Fruit fly (Drosophila melanogaster) whole organism, embryonic: ENCODE data around the gene CG43229.

Source experiments
- CG10366 ChIP-seq: fragments of 200-800 bp; sonication (Bioruptor generic); IDR thresholded peaks from 2 replicates; pipeline ENCODE4 v1.3.6; 2022; ENCODE audit warnings: missing biosample characterization, missing genetic modification characterization
- CG11456 ChIP-seq: fragments of 200-800 bp; sonication (Bioruptor generic); IDR thresholded peaks from 3 replicates; pipeline ENCODE4 v1.3.6; 2022; ENCODE audit warnings: missing biosample characterization, missing genetic modification characterization
- CG14965 ChIP-seq: fragments of 200-800 bp; sonication (Bioruptor generic); optimal IDR thresholded peaks from 2 replicates; lab custom pipeline; 2016; ENCODE audit warnings: missing biosample characterization, missing genetic modification characterization, borderline replicate concordance
- CG16813 ChIP-seq: fragments of 200-800 bp; sonication (Bioruptor generic); IDR thresholded peaks from 3 replicates; pipeline ENCODE4 v1.3.6; 2022; ENCODE audit warnings: missing biosample characterization, missing genetic modification characterization; ENCODE audit not compliant: partially characterized antibody
- CG17829 ChIP-seq: fragments of 200-800 bp; optimal IDR thresholded peaks from 2 replicates; lab custom pipeline; 2019; ENCODE audit warnings: missing biosample characterization, mild to moderate bottlenecking, missing genetic modification characterization, moderate library complexity
- CG18476 ChIP-seq: fragments of 200-800 bp; sonication (Bioruptor generic); optimal IDR thresholded peaks from 2 replicates; lab custom pipeline; 2016; ENCODE audit warnings: missing biosample characterization, mild to moderate bottlenecking, missing genetic modification characterization
- CG2712 ChIP-seq: fragments of 200-800 bp; optimal IDR thresholded peaks from 3 replicates; lab custom pipeline; 2019; ENCODE audit warnings: missing biosample characterization, mild to moderate bottlenecking, missing genetic modification characterization, moderate library complexity
- CG30020 ChIP-seq: fragments of 200-800 bp; optimal IDR thresholded peaks from 2 replicates; lab custom pipeline; 2019; ENCODE audit warnings: missing biosample characterization, mild to moderate bottlenecking, missing genetic modification characterization, moderate library complexity
- CG34422 ChIP-seq: fragments of 200-800 bp; sonication (Bioruptor generic); IDR thresholded peaks from 3 replicates; pipeline ENCODE4 v1.3.6; 2022; ENCODE audit warnings: missing biosample characterization, missing genetic modification characterization
- CG42726 ChIP-seq: fragments of 200-800 bp; sonication (Bioruptor generic); IDR thresholded peaks from 2 replicates; pipeline ENCODE4 v1.3.6; 2022; ENCODE audit warnings: missing biosample characterization, missing genetic modification characterization; ENCODE audit not compliant: partially characterized antibody
- CG4730 ChIP-seq: fragments of 200-800 bp; sonication (Bioruptor generic); IDR thresholded peaks from 2 replicates; pipeline ENCODE4 v1.3.6; 2022; ENCODE audit warnings: missing biosample characterization, missing genetic modification characterization
- CG6254 ChIP-seq: fragments of 200-800 bp; sonication (Bioruptor generic); optimal IDR thresholded peaks from 3 replicates; lab custom pipeline; 2017; ENCODE audit warnings: mild to moderate bottlenecking, missing biosample characterization, missing genetic modification reagents, missing genetic modification characterization
- CG6854 ChIP-seq: fragments of 200-800 bp; sonication (Bioruptor generic); optimal IDR thresholded peaks from 3 replicates; lab custom pipeline; 2017; ENCODE audit warnings: missing biosample characterization, mild to moderate bottlenecking, missing genetic modification characterization
- CG7372 ChIP-seq: fragments of 200-800 bp; sonication (Bioruptor generic); IDR thresholded peaks from 2 replicates; pipeline ENCODE4 v1.3.6; 2022; ENCODE audit warnings: missing biosample characterization, missing genetic modification characterization
- CG7963 ChIP-seq: fragments of 200-800 bp; sonication (Bioruptor generic); IDR thresholded peaks from 3 replicates; pipeline ENCODE4 v1.3.6; 2022; ENCODE audit warnings: missing biosample characterization, missing genetic modification characterization; ENCODE audit not compliant: partially characterized antibody
- CG8359 ChIP-seq: fragments of 200-800 bp; sonication (Bioruptor generic); optimal IDR thresholded peaks from 2 replicates; lab custom pipeline; 2017; ENCODE audit warnings: missing biosample characterization, mild to moderate bottlenecking, missing genetic modification characterization, borderline replicate concordance
- CG8765 ChIP-seq: fragments of 200-800 bp; sonication (Bioruptor generic); IDR thresholded peaks from 2 replicates; pipeline ENCODE4 v1.3.6; 2022; ENCODE audit warnings: missing biosample characterization, missing genetic modification characterization
- CG8944 ChIP-seq: fragments of 200-800 bp; sonication (Bioruptor generic); optimal IDR thresholded peaks from 3 replicates; lab custom pipeline; 2016; ENCODE audit warnings: missing biosample characterization, missing genetic modification characterization
- Drgx ChIP-seq: fragments of 200-800 bp; sonication (Bioruptor generic); IDR thresholded peaks from 2 replicates; pipeline ENCODE4 v1.3.6; 2022; ENCODE audit warnings: missing biosample characterization, missing genetic modification characterization
- Elba2 ChIP-seq: fragments of 200-800 bp; sonication (Bioruptor generic); optimal IDR thresholded peaks from 3 replicates; lab custom pipeline; 2016; ENCODE audit warnings: missing biosample characterization, missing genetic modification characterization
- Ets97D ChIP-seq: fragments of 200-800 bp; sonication (Bioruptor generic); optimal IDR thresholded peaks from 3 replicates; lab custom pipeline; 2016; ENCODE audit warnings: missing biosample characterization, missing genetic modification characterization
- HLH3B ChIP-seq: fragments of 200-800 bp; sonication (Bioruptor generic); IDR thresholded peaks from 2 replicates; pipeline ENCODE4 v1.3.6; 2022; ENCODE audit warnings: missing biosample characterization, missing genetic modification characterization
- HmgD ChIP-seq: fragments of 200-800 bp; sonication (Bioruptor generic); optimal IDR thresholded peaks from 3 replicates; lab custom pipeline; 2016; ENCODE audit warnings: missing biosample characterization, missing genetic modification characterization
- Sin3A ChIP-seq: fragments of >200 bp; optimal IDR thresholded peaks from 2 replicates; lab custom pipeline; 2018
- Sox100B ChIP-seq: fragments of 200-800 bp; sonication (Bioruptor generic); optimal IDR thresholded peaks from 3 replicates; lab custom pipeline; 2018; ENCODE audit warnings: missing biosample characterization, mild to moderate bottlenecking, missing genetic modification characterization
- Tbp ChIP-seq: fragments of >200 bp; optimal IDR thresholded peaks from 2 replicates; lab custom pipeline; 2018; ENCODE audit warnings: missing biosample characterization, missing genetic modification characterization
- ap ChIP-seq: fragments of 200-800 bp; sonication (Bioruptor generic); IDR thresholded peaks from 2 replicates; pipeline ENCODE4 v1.3.6; 2022; ENCODE audit warnings: missing biosample characterization, missing genetic modification characterization
- ara ChIP-seq: fragments of 200-800 bp; sonication (Bioruptor generic); IDR thresholded peaks from 2 replicates; pipeline ENCODE4 v1.3.6; 2022; ENCODE audit warnings: missing biosample characterization, missing genetic modification characterization
- bcd ChIP-seq: fragments of 200-800 bp; sonication (Bioruptor generic); optimal IDR thresholded peaks from 2 replicates; lab custom pipeline; 2017; ENCODE audit warnings: missing biosample characterization, mild to moderate bottlenecking, missing genetic modification characterization
- chn ChIP-seq: fragments of 200-800 bp; sonication (Bioruptor generic); optimal IDR thresholded peaks from 2 replicates; lab custom pipeline; 2016; ENCODE audit warnings: missing biosample characterization, missing genetic modification characterization
- crc ChIP-seq: fragments of 200-800 bp; sonication (Bioruptor generic); optimal IDR thresholded peaks from 2 replicates; lab custom pipeline; 2016; ENCODE audit warnings: missing biosample characterization, missing genetic modification characterization
- crol ChIP-seq: fragments of 200-800 bp; sonication (Bioruptor generic); IDR thresholded peaks from 2 replicates; pipeline ENCODE4 v1.3.6; 2022; ENCODE audit warnings: missing biosample characterization, missing genetic modification characterization
- dmrt11E ChIP-seq: fragments of 200-800 bp; sonication (Bioruptor generic); optimal IDR thresholded peaks from 3 replicates; lab custom pipeline; 2018; ENCODE audit warnings: missing biosample characterization, mild to moderate bottlenecking, missing genetic modification characterization, moderate library complexity
- ewg ChIP-seq: fragments of 200-800 bp; sonication (Bioruptor generic); optimal IDR thresholded peaks from 3 replicates; lab custom pipeline; 2017; ENCODE audit warnings: mild to moderate bottlenecking, missing biosample characterization, missing genetic modification reagents, missing genetic modification characterization
- grau ChIP-seq: fragments of 200-800 bp; optimal IDR thresholded peaks from 3 replicates; lab custom pipeline; 2019; ENCODE audit warnings: missing biosample characterization, mild to moderate bottlenecking, missing genetic modification characterization, moderate library complexity
- her ChIP-seq: fragments of 200-800 bp; sonication (Bioruptor generic); optimal IDR thresholded peaks from 2 replicates; lab custom pipeline; 2016; ENCODE audit warnings: missing biosample characterization, missing genetic modification characterization
- lola ChIP-seq, 3 experiments: fragments of >200 bp in 2 of 3; fragments of 200-800 bp in 1 of 3; sonication (Bioruptor generic) in 1 of 3; optimal IDR thresholded peaks; 2 replicates each; lab custom pipeline; 2017 to 2019; ENCODE audit warnings: missing biosample characterization in 3 of 3, missing genetic modification characterization in 3 of 3, mild to moderate bottlenecking in 1 of 3, moderate library complexity in 1 of 3
- lov ChIP-seq, 2 experiments: fragments of 200-800 bp in 1 of 2; fragments of >200 bp in 1 of 2; sonication (Bioruptor generic) in 1 of 2; IDR thresholded peaks in 1 of 2; optimal IDR thresholded peaks in 1 of 2; 2 replicates in 1 of 2; 3 replicates in 1 of 2; pipeline versions ENCODE4 v1.3.6 to Lab custom; 2017 to 2022; ENCODE audit warnings: missing biosample characterization in 1 of 2, missing genetic modification characterization in 1 of 2
- nmo ChIP-seq: fragments of 200-800 bp; sonication (Bioruptor generic); optimal IDR thresholded peaks from 2 replicates; lab custom pipeline; 2018; ENCODE audit warnings: missing biosample characterization, mild to moderate bottlenecking, missing genetic modification characterization, moderate library complexity
- org-1 ChIP-seq: fragments of 200-800 bp; sonication (Bioruptor generic); optimal IDR thresholded peaks from 2 replicates; lab custom pipeline; 2017; ENCODE audit warnings: missing biosample characterization, missing genetic modification characterization
- otp ChIP-seq: fragments of 200-800 bp; sonication (Bioruptor generic); IDR thresholded peaks from 3 replicates; pipeline ENCODE4, ENCODE4 v1.3.6; 2022; ENCODE audit warnings: missing biosample characterization, missing genetic modification characterization
- phol ChIP-seq: fragments of 200-800 bp; sonication (Bioruptor generic); optimal IDR thresholded peaks from 3 replicates; lab custom pipeline; 2018; ENCODE audit warnings: missing biosample characterization, mild to moderate bottlenecking, missing genetic modification characterization, moderate library complexity
- pita ChIP-seq: fragments of 200-800 bp; sonication (Bioruptor generic); optimal IDR thresholded peaks from 2 replicates; lab custom pipeline; 2017; ENCODE audit warnings: missing biosample characterization, mild to moderate bottlenecking, missing genetic modification characterization
- seq ChIP-seq: fragments of 200-800 bp; sonication (Bioruptor generic); IDR thresholded peaks from 2 replicates; pipeline ENCODE4 v1.3.6; 2022; ENCODE audit warnings: missing biosample characterization, missing genetic modification characterization
- sim ChIP-seq: fragments of 200-800 bp; sonication (Bioruptor generic); IDR thresholded peaks from 2 replicates; pipeline ENCODE4 v1.3.6; 2022; ENCODE audit warnings: missing biosample characterization, missing genetic modification characterization
- sima ChIP-seq: fragments of 200-800 bp; sonication (Bioruptor generic); optimal IDR thresholded peaks from 2 replicates; lab custom pipeline; 2016; ENCODE audit warnings: missing biosample characterization, missing genetic modification characterization
- slbo ChIP-seq: fragments of 200-800 bp; sonication (Bioruptor generic); IDR thresholded peaks from 2 replicates; pipeline ENCODE4 v1.3.6; 2022; ENCODE audit warnings: missing biosample characterization, missing genetic modification characterization
- sr ChIP-seq: fragments of 200-800 bp; sonication (Bioruptor generic); IDR thresholded peaks from 3 replicates; pipeline ENCODE4 v1.3.6; 2022; ENCODE audit warnings: missing biosample characterization, missing genetic modification characterization
- tap ChIP-seq: fragments of 200-800 bp; optimal IDR thresholded peaks from 3 replicates; lab custom pipeline; 2019; ENCODE audit warnings: missing biosample characterization, mild to moderate bottlenecking, missing genetic modification characterization, moderate library complexity
- tio ChIP-seq: fragments of 200-800 bp; sonication (Bioruptor generic); optimal IDR thresholded peaks from 2 replicates; lab custom pipeline; 2017; ENCODE audit warnings: missing biosample characterization, missing genetic modification characterization, inconsistent platforms
- vfl ChIP-seq: fragments of 200-800 bp; sonication (Bioruptor generic); optimal IDR thresholded peaks from 2 replicates; lab custom pipeline; 2016; ENCODE audit warnings: missing biosample characterization, missing genetic modification characterization
- vnd ChIP-seq: fragments of 200-800 bp; sonication (Bioruptor generic); IDR thresholded peaks from 3 replicates; pipeline ENCODE4 v1.3.6; 2022; ENCODE audit warnings: missing biosample characterization, missing genetic modification characterization; ENCODE audit not compliant: partially characterized antibody

CG43229 gene

dm6 chrX:18125520-18125919, 12.8 kb upstream of the CG43229 start (continued):
- TF ChIP-seq Sox100B (GFP tag; lab: Kevin White, UChicago) (no peak), tio (GFP tag; lab: Kevin White, UChicago) (peak; percentile 35), sr (GFP tag; lab: Robert Waterston, UW) (no peak), Tbp (GFP tag; lab: Kevin White, UChicago) (no peak), tap (tag; lab: Kevin White, UChicago) (no peak), seq (GFP tag; lab: Robert Waterston, UW) (no peak), CG2712 (tag; lab: Kevin White, UChicago) (no peak), Ets97D (GFP tag; lab: Kevin White, UChicago) (no peak), CG34422 (GFP tag; lab: Robert Waterston, UW) (no peak), CG42726 (GFP tag; lab: Robert Waterston, UW) (no peak), her (no peak), CG8944 (GFP tag; lab: Kevin White, UChicago) (no peak), CG8765 (no peak), CG7372 (GFP tag; lab: Robert Waterston, UW) (no peak), HLH3B (GFP tag; lab: Robert Waterston, UW) (no peak), crol (GFP tag; lab: Robert Waterston, UW) (no peak), crc (GFP tag; lab: Kevin White, UChicago) (no peak), org-1 (GFP tag; lab: Kevin White, UChicago) (no peak), CG6254 (GFP tag; lab: Kevin White, UChicago) (no peak), phol (tag; lab: Kevin White, UChicago) (peak; percentile 31), lola (GFP tag; optimal IDR thresholded peaks at IDR 0.05; lab: Kevin White, UChicago) (no peak), CG14965 (GFP tag; lab: Kevin White, UChicago) (no peak), chn (GFP tag; lab: Kevin White, UChicago) (no peak), CG10366 (GFP tag; lab: Robert Waterston, UW) (no peak), vfl (no peak), bcd (peak; percentile 30), lov (optimal IDR thresholded peaks at IDR 0.05; lab: Kevin White, UChicago) (no peak), lov (GFP tag; IDR thresholded peaks at IDR 0.05; lab: Robert Waterston, UW) (no peak), Sin3A (lab: Kevin White, UChicago) (no peak), CG30020 (no peak), Drgx (GFP tag; lab: Robert Waterston, UW) (no peak), CG7963 (GFP tag; lab: Robert Waterston, UW) (no peak), otp (no peak), ewg (GFP tag; lab: Kevin White, UChicago) (no peak), CG17829 (tag; lab: Kevin White, UChicago) (no peak), slbo (no peak), nmo (GFP tag; lab: Kevin White, UChicago) (peak; percentile 51), CG11456 (GFP tag; lab: Robert Waterston, UW) (no peak), CG4730 (no peak), HmgD (no peak), ap (GFP tag; lab: Robert Waterston, UW) (no peak), ara (GFP tag; lab: Robert Waterston, UW) (no peak), grau (tag; lab: Kevin White, UChicago) (peak; percentile 46), CG18476 (GFP tag; lab: Kevin White, UChicago) (no peak), CG16813 (GFP tag; lab: Robert Waterston, UW) (no peak), dmrt11E (tag; lab: Kevin White, UChicago) (no peak), Elba2 (GFP tag; lab: Kevin White, UChicago) (no peak), sima (GFP tag; lab: Kevin White, UChicago) (no peak), CG8359 (GFP tag; lab: Kevin White, UChicago) (no peak), pita (GFP tag; lab: Kevin White, UChicago) (no peak), CG6854 (GFP tag; lab: Kevin White, UChicago) (peak; percentile 37), vnd (GFP tag; lab: Robert Waterston, UW) (no peak), sim (GFP tag; lab: Robert Waterston, UW) (no peak)
